Worm (Caenorhabditis elegans): ENCODE results near the gene tlk-1.

The tlk-1 gene

DNA sequence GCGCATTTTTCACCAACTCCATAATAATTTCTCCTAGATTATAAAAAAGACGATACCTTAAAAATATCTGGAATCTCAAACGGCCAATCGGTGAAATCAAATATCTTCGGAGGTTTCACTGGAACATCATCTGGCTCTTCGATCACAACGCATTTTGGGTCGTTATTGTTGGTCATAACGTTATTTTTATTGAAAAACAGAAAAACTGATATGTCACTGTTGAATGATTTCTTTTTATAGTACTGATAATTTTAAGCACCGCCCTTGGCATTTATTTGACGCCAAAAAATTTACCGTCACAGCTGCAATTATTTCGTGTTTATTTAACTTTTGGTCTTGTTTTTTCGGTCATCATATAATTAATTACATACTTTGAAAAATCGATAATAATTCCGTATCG lies 9.6 kb upstream of the tlk-1 start, which contains the start of gene best-5:
Gene best-5, minus strand, starts transcription at position 210 of the 400 bp plus-strand sequence.
- TF ChIP-seq pqm-1 (tag; optimal IDR thresholded peaks at IDR 0.05) (peak; percentile 43), egl-5 (tag; optimal IDR thresholded peaks at IDR 0.05) (no peak), elt-2 (tag; optimal IDR thresholded peaks at IDR 0.05) (peak; percentile 42)

DNA sequence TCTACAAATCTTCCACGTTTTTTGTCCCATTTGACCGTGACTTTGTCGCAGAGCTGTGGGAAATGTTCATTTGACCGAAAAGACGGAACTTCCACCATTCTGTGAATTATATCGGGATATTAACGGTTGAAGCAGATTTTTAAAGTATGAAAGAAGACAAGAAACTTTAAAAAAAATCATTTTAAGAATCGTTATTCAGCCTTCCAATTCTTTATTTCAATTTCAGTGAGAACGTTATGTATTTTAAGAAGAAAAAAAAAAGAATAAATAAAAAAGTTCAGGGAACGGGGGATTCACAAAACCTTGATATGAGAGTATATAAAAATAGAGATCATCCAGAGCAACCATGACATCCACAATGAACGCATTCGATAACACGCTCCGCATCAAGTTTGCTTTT lies 5.2 kb upstream of the tlk-1 start, which contains the start of gene set-3:
Gene set-3, minus strand, starts transcription at position 101 of the 400 bp plus-strand sequence.
- no peak for TF ChIP-seq nhr-43 (tag; optimal IDR thresholded peaks at IDR 0.05; ENCODE audit: poor library complexity, severe bottlenecking)
- TF ChIP-seq elt-2 (tag; optimal IDR thresholded peaks at IDR 0.05): no peak
- no peak for TF ChIP-seq lsy-12 (tag; optimal IDR thresholded peaks at IDR 0.05)
- no peak for TF ChIP-seq egl-27 (tag; optimal IDR thresholded peaks at IDR 0.05)
- no peak for TF ChIP-seq ama-1 (optimal IDR thresholded peaks at IDR 0.05)
- TF ChIP-seq ztf-4 (tag; optimal IDR thresholded peaks at IDR 0.05): no peak

DNA sequence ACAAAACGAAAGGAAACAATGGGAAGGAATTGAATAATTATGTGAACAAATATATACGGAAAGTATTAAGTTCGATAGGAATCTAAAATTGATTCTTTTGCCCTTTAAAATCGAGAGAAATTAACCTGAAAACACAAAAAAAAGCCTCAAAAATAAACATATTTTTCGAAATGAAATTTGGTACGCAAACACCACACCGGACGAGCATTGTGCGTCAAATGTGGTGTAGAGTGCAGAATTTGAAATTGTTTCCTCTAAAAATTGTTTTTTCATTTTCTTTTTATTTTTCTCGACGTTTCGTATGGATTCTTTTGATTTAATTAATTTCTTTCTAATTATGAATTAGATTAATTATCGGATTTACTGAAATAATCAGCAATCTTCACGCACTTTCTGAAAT lies 4.3 kb upstream of the tlk-1 start:
- no peak for TF ChIP-seq daf-12 (tag; optimal IDR thresholded peaks at IDR 0.05)
- no peak for TF ChIP-seq elt-2 (tag; optimal IDR thresholded peaks at IDR 0.05)
- TF ChIP-seq hmg-11 (tag; optimal IDR thresholded peaks at IDR 0.05): peak; percentile 16
- TF ChIP-seq pha-4 (tag; optimal IDR thresholded peaks at IDR 0.05): peak; percentile 28
- peak; percentile 52 for TF ChIP-seq nfya-1 (tag; optimal IDR thresholded peaks at IDR 0.05; ENCODE audit: insufficient read depth)
- TF ChIP-seq nhr-25 (tag; optimal IDR thresholded peaks at IDR 0.05): peak; percentile 6
- peak; percentile 19 for TF ChIP-seq lin-15B (tag; optimal IDR thresholded peaks at IDR 0.05)

DNA sequence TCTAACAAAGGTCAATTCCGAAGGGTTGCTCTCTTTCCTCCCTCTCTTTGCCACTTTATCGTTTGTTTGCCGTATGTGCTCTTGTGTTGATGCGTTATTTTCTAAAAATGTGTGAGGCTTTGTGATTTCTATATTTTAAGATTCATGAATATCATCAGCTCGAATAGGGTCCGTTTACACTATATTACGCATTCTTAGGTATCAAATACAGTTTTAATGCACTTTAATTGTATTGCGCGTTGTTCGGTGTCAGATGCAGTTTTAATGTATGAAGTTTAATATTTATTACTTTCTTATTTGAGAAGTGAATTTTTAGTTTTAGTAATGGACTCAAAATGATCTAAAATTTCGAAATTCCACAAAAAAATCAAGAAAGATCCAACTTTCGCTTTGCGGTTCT lies 3.3 kb upstream of the tlk-1 start, which contains the start of gene bud-31:
Gene bud-31, minus strand, starts transcription at position 101 of the 400 bp plus-strand sequence.
- TF ChIP-seq nhr-28 (tag; optimal IDR thresholded peaks at IDR 0.05) (no peak), ztf-4 (tag; optimal IDR thresholded peaks at IDR 0.05) (no peak), sea-2 (GFP tag; optimal IDR thresholded peaks at IDR 0.05) (no peak), lsy-12 (tag; optimal IDR thresholded peaks at IDR 0.05) (no peak), nhr-67 (tag; optimal IDR thresholded peaks at IDR 0.05) (no peak), lin-15B (tag; optimal IDR thresholded peaks at IDR 0.05) (no peak), nhr-25 (tag; optimal IDR thresholded peaks at IDR 0.05) (no peak), nhr-23 (tag; optimal IDR thresholded peaks at IDR 0.05) (no peak), mdl-1 (tag; optimal IDR thresholded peaks at IDR 0.05) (no peak), nhr-11 (tag; optimal IDR thresholded peaks at IDR 0.05) (no peak), egl-5 (tag; optimal IDR thresholded peaks at IDR 0.05) (no peak), snpc-4 (tag; optimal IDR thresholded peaks at IDR 0.05) (no peak)

DNA sequence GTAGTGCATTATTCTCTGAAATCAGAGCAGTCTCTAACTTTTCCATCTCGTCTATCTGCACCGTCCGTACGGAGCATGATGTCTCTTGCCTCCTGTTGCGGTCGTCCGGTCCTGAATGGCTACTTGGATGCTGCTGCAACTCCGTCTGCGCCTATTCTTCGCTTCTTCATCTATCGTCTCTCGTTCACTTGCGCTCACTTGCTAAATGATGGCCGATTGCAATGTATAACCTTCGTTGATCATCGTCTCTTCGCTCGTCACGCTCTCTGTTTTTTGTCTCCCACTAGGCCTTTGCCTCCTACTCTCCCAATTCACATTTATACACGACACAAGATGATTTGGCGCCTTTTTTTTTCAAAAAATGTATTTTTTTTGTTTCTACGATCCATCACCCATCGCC lies 2.4 kb upstream of the tlk-1 start:
- TF ChIP-seq aly-2 (tag; optimal IDR thresholded peaks at IDR 0.05): no peak
- TF ChIP-seq mdl-1 (tag; optimal IDR thresholded peaks at IDR 0.05): no peak
- peak; percentile 89 for TF ChIP-seq nfya-1 (tag; optimal IDR thresholded peaks at IDR 0.05; ENCODE audit: insufficient read depth)
- no peak for TF ChIP-seq ceh-82 (tag; optimal IDR thresholded peaks at IDR 0.05)
- TF ChIP-seq nhr-28 (tag; optimal IDR thresholded peaks at IDR 0.05): no peak
- peak; percentile 59 for TF ChIP-seq snpc-4 (tag; optimal IDR thresholded peaks at IDR 0.05)
- TF ChIP-seq ama-1 (optimal IDR thresholded peaks at IDR 0.05): peak; percentile 12
- TF ChIP-seq nhr-67 (tag; optimal IDR thresholded peaks at IDR 0.05): no peak
- TF ChIP-seq ztf-4 (tag; optimal IDR thresholded peaks at IDR 0.05): no peak
- no peak for TF ChIP-seq fos-1 (tag; optimal IDR thresholded peaks at IDR 0.05)
- no peak for TF ChIP-seq eor-1 (tag; optimal IDR thresholded peaks at IDR 0.05)
- peak; percentile 18 for TF ChIP-seq tbx-2 (tag; optimal IDR thresholded peaks at IDR 0.05)
- TF ChIP-seq ztf-11 (tag; optimal IDR thresholded peaks at IDR 0.05): no peak
- peak; percentile 74 for TF ChIP-seq lin-15B (tag; optimal IDR thresholded peaks at IDR 0.05)
- TF ChIP-seq pqm-1 (tag; optimal IDR thresholded peaks at IDR 0.05): peak; percentile 45
- no peak for TF ChIP-seq elt-3 (tag; optimal IDR thresholded peaks at IDR 0.05)
- TF ChIP-seq unc-62 (GFP tag; optimal IDR thresholded peaks at IDR 0.05): no peak
- TF ChIP-seq elt-1 (tag; optimal IDR thresholded peaks at IDR 0.05): peak; percentile 21
- peak; percentile 42 for TF ChIP-seq skn-1 (tag; optimal IDR thresholded peaks at IDR 0.05)
- no peak for TF ChIP-seq lsy-12 (tag; optimal IDR thresholded peaks at IDR 0.05)
- TF ChIP-seq daf-12 (tag; optimal IDR thresholded peaks at IDR 0.05): no peak
- peak; percentile 56 for TF ChIP-seq pha-4 (tag; optimal IDR thresholded peaks at IDR 0.05)
- TF ChIP-seq egl-5 (tag; optimal IDR thresholded peaks at IDR 0.05): no peak
- TF ChIP-seq nhr-76 (tag; optimal IDR thresholded peaks at IDR 0.05): no peak
- TF ChIP-seq ZK546.5 (tag; optimal IDR thresholded peaks at IDR 0.05): no peak
- TF ChIP-seq nhr-237 (tag; optimal IDR thresholded peaks at IDR 0.05): no peak
- peak; percentile 93 for TF ChIP-seq lin-39 (tag; optimal IDR thresholded peaks at IDR 0.05)
- TF ChIP-seq nhr-23 (tag; optimal IDR thresholded peaks at IDR 0.05): peak; percentile 37
- no peak for TF ChIP-seq nhr-11 (tag; optimal IDR thresholded peaks at IDR 0.05)
- no peak for TF ChIP-seq mml-1 (tag; optimal IDR thresholded peaks at IDR 0.05)
- TF ChIP-seq elt-2 (tag; optimal IDR thresholded peaks at IDR 0.05): peak; percentile 23
- peak; percentile 75 for TF ChIP-seq hmg-11 (tag; optimal IDR thresholded peaks at IDR 0.05)
- TF ChIP-seq ceh-9 (tag; optimal IDR thresholded peaks at IDR 0.05): no peak
- no peak for TF ChIP-seq R02D3.7 (tag; optimal IDR thresholded peaks at IDR 0.05)
- peak; percentile 1 for TF ChIP-seq jun-1 (tag; optimal IDR thresholded peaks at IDR 0.05)
- TF ChIP-seq nhr-43 (tag; optimal IDR thresholded peaks at IDR 0.05; ENCODE audit: poor library complexity, severe bottlenecking): peak; percentile 10
- TF ChIP-seq ceh-28 (tag; optimal IDR thresholded peaks at IDR 0.05): no peak
- no peak for TF ChIP-seq nhr-77 (tag; optimal IDR thresholded peaks at IDR 0.05)
- no peak for TF ChIP-seq fkh-2 (tag; optimal IDR thresholded peaks at IDR 0.05)

Measured in whole organism, L3 larva.